Fruit fly (Drosophila melanogaster) whole organism, prepupa: ENCODE data around the gene CG43179.

Experiments used
- Blimp-1 ChIP-seq: fragments of 200-800 bp; sonication (Bioruptor generic); optimal IDR thresholded peaks from 3 replicates; lab custom pipeline; 2017; ENCODE audit warnings: missing biosample characterization, missing genetic modification characterization, mild to moderate bottlenecking, moderate library complexity, missing genetic modification reagents
- CG11762 ChIP-seq: fragments of 200-800 bp; sonication (Bioruptor generic); optimal IDR thresholded peaks from 3 replicates; lab custom pipeline; 2016; ENCODE audit warnings: missing biosample characterization, missing genetic modification characterization; ENCODE audit not compliant: insufficient read depth
- CG11902 ChIP-seq: fragments of 200-800 bp; sonication (Bioruptor generic); optimal IDR thresholded peaks from 3 replicates; lab custom pipeline; 2016; ENCODE audit warnings: missing biosample characterization, missing genetic modification characterization
- CG16779 ChIP-seq: fragments of 200-800 bp; sonication (Bioruptor generic); optimal IDR thresholded peaks from 3 replicates; lab custom pipeline; 2017; ENCODE audit warnings: missing biosample characterization, mild to moderate bottlenecking, missing genetic modification characterization
- CG3032 ChIP-seq: fragments of 200-800 bp; optimal IDR thresholded peaks from 2 replicates; lab custom pipeline; 2019; ENCODE audit warnings: missing biosample characterization, mild to moderate bottlenecking, missing genetic modification characterization, moderate library complexity
- CG8119 ChIP-seq: fragments of 200-800 bp; sonication (Bioruptor generic); IDR thresholded peaks from 3 replicates; pipeline ENCODE4 v1.3.6; 2022; ENCODE audit warnings: missing biosample characterization, missing genetic modification characterization
- CG8632 ChIP-seq: fragments of 200-800 bp; sonication (Bioruptor generic); optimal IDR thresholded peaks from 3 replicates; lab custom pipeline; 2016; ENCODE audit warnings: missing biosample characterization, missing genetic modification characterization
- Eip78C ChIP-seq: fragments of 200-800 bp; sonication (Bioruptor generic); peaks from one replicate; lab custom pipeline; 2016; ENCODE audit warnings: missing biosample characterization, missing genetic modification characterization
- Gug ChIP-seq: fragments of 200-800 bp; sonication (Bioruptor generic); IDR thresholded peaks from 2 replicates; pipeline ENCODE4 v1.3.6; 2022; ENCODE audit warnings: missing biosample characterization, missing genetic modification characterization
- Lpt ChIP-seq: fragments of 200-800 bp; sonication (Bioruptor generic); optimal IDR thresholded peaks from 3 replicates; lab custom pipeline; 2016; ENCODE audit warnings: missing biosample characterization, missing genetic modification characterization
- Met ChIP-seq: fragments of 200-800 bp; sonication (Bioruptor generic); optimal IDR thresholded peaks from 3 replicates; lab custom pipeline; 2016; ENCODE audit warnings: missing biosample characterization, missing genetic modification characterization
- OdsH ChIP-seq: fragments of 200-800 bp; sonication (Bioruptor generic); optimal IDR thresholded peaks from 3 replicates; lab custom pipeline; 2016; ENCODE audit warnings: missing biosample characterization, missing genetic modification characterization
- acj6 ChIP-seq: fragments of 200-800 bp; sonication (Bioruptor generic); optimal IDR thresholded peaks from 3 replicates; lab custom pipeline; 2016; ENCODE audit warnings: missing biosample characterization, missing genetic modification characterization
- eg ChIP-seq: fragments of 200-800 bp; sonication (Bioruptor generic); IDR thresholded peaks from 3 replicates; pipeline ENCODE4 v1.3.6; 2022; ENCODE audit warnings: missing biosample characterization, missing genetic modification characterization
- fkh ChIP-seq: fragments of 200-800 bp; sonication (Bioruptor generic); optimal IDR thresholded peaks from 3 replicates; lab custom pipeline; 2017; ENCODE audit warnings: missing biosample characterization, mild to moderate bottlenecking, missing genetic modification characterization, moderate library complexity
- salr ChIP-seq, 2 experiments: fragments of 200-800 bp; sonication (Bioruptor generic); optimal IDR thresholded peaks; 3 replicates each; lab custom pipeline; 2016 to 2018; ENCODE audit warnings: missing biosample characterization in 2 of 2, missing genetic modification characterization in 2 of 2, mild to moderate bottlenecking in 1 of 2
- ss ChIP-seq, 2 experiments: fragments of 200-800 bp; sonication (Bioruptor generic); optimal IDR thresholded peaks; 2 replicates in 1 of 2; 3 replicates in 1 of 2; lab custom pipeline; 2017 to 2018; ENCODE audit warnings: mild to moderate bottlenecking in 2 of 2, missing biosample characterization in 2 of 2, missing genetic modification characterization in 2 of 2, moderate library complexity in 1 of 2

CG43179 gene

dm6 chr3R:14298078-14298896, 42.4 kb downstream of the CG43179 start (continued):
- TF ChIP-seq fkh (peak; percentile 49), ss (GFP tag; optimal IDR thresholded peaks at IDR 0.05; lab: Kevin White, UChicago) (peak in 1 of 2 experiments; percentile 21), CG8119 (GFP tag; lab: Robert Waterston, UW) (peak; percentile 27; the same call in 1 of the 3 replicates), Blimp-1 (GFP tag; lab: Kevin White, UChicago) (peak; percentile 99), OdsH (GFP tag; lab: Kevin White, UChicago) (no peak), Met (GFP tag; lab: Kevin White, UChicago) (no peak), CG3032 (tag; lab: Kevin White, UChicago) (no peak)

dm6 chr3R:14299891-14300290, 44.0 kb downstream of the CG43179 start:
- TF ChIP-seq CG3032 (tag; lab: Kevin White, UChicago) (no peak), ss (GFP tag; optimal IDR thresholded peaks at IDR 0.05; lab: Kevin White, UChicago) (peak in 1 of 2 experiments; percentile 6), fkh (peak; percentile 84)

dm6 chr3R:14302128-14302527, 46.2 kb downstream of the CG43179 start, which contains the start of gene IFT54:
Gene IFT54, plus strand, starts transcription at chr3R:14302428.
- TF ChIP-seq salr (GFP tag; optimal IDR thresholded peaks at IDR 0.05; lab: Kevin White, UChicago) = no peak
- no peak for TF ChIP-seq acj6 (GFP tag; lab: Kevin White, UChicago)
- TF ChIP-seq CG8632 (GFP tag; lab: Kevin White, UChicago) = no peak
- no peak for TF ChIP-seq Met (GFP tag; lab: Kevin White, UChicago)
- no peak for TF ChIP-seq CG11902 (GFP tag; lab: Kevin White, UChicago)
- no peak for TF ChIP-seq Eip78C (GFP tag; lab: Kevin White, UChicago)
- TF ChIP-seq CG8119 (GFP tag; lab: Robert Waterston, UW) = no peak
- no peak for TF ChIP-seq Lpt (GFP tag; lab: Kevin White, UChicago)
- no peak for TF ChIP-seq CG11762
- TF ChIP-seq Gug (GFP tag; lab: Robert Waterston, UW) = no peak
- no peak for TF ChIP-seq eg (GFP tag; lab: Robert Waterston, UW)
- TF ChIP-seq CG16779 = no peak
- TF ChIP-seq, all 60 proteins: peak for 0
